Fruit fly (Drosophila melanogaster): ENCODE results near the gene sau.

- TF ChIP-seq CG8478 (optimal IDR thresholded peaks at IDR 0.05) (no peak), CTCF (optimal IDR thresholded peaks at IDR 0.05) (no peak)
Measured at dm6 chr2L:2242139-2242538, 16.0 kb downstream of the sau start, which contains the start of gene CG4267.

Data from S2 (cell line).